Worm (Caenorhabditis elegans) whole organism, L3 larva: ENCODE results near the gene C06E2.5.

Source experiments
- R02D3.7 ChIP-seq: fragments of 150-350 bp; optimal IDR thresholded peaks from 2 replicates; lab custom pipeline; 2014; ENCODE audit warnings: missing biosample characterization, missing genetic modification characterization
- ZK546.5 ChIP-seq: sonication (generic microtip); optimal IDR thresholded peaks from 2 replicates; lab custom pipeline; 2017; ENCODE audit warnings: missing biosample characterization, missing genetic modification characterization
- aly-2 ChIP-seq: fragments of 150-350 bp; optimal IDR thresholded peaks from 2 replicates; lab custom pipeline; 2014; ENCODE audit warnings: missing biosample characterization, missing genetic modification characterization
- ceh-16 ChIP-seq: sonication (generic microtip); optimal IDR thresholded peaks from 2 replicates; lab custom pipeline; 2017; ENCODE audit warnings: missing biosample characterization, missing genetic modification characterization
- ceh-28 ChIP-seq: fragments of 150-350 bp; optimal IDR thresholded peaks from 2 replicates; lab custom pipeline; 2014; ENCODE audit warnings: missing biosample characterization, missing genetic modification reagents, missing genetic modification characterization
- ceh-82 ChIP-seq: fragments of 150-350 bp; optimal IDR thresholded peaks from 2 replicates; lab custom pipeline; 2014; ENCODE audit warnings: missing biosample characterization, missing genetic modification characterization
- daf-12 ChIP-seq: fragments of 150-350 bp; optimal IDR thresholded peaks from 2 replicates; lab custom pipeline; 2014; ENCODE audit warnings: missing biosample characterization, missing genetic modification reagents, missing genetic modification characterization
- elt-1 ChIP-seq: fragments of 150-350 bp; optimal IDR thresholded peaks from 2 replicates; lab custom pipeline; 2014; ENCODE audit warnings: missing biosample characterization, missing genetic modification characterization
- elt-3 ChIP-seq, 3 experiments: fragments of 150-350 bp in 1 of 3; sonication (generic microtip) in 2 of 3; optimal IDR thresholded peaks; 2 replicates in 2 of 3; 4 replicates in 1 of 3; lab custom pipeline; 2014 to 2017; ENCODE audit warnings: missing biosample characterization in 3 of 3, missing genetic modification characterization in 3 of 3
- eor-1 ChIP-seq, 2 experiments: fragments of 150-350 bp; optimal IDR thresholded peaks; 2 replicates each; lab custom pipeline; 2014 to 2018; ENCODE audit warnings: missing biosample characterization in 2 of 2, missing genetic modification characterization in 2 of 2
- fkh-10 ChIP-seq: sonication (generic microtip); optimal IDR thresholded peaks from 2 replicates; lab custom pipeline; 2017; ENCODE audit warnings: missing biosample characterization, missing genetic modification reagents, missing genetic modification characterization
- fkh-2 ChIP-seq: fragments of 150-350 bp; optimal IDR thresholded peaks from 2 replicates; lab custom pipeline; 2014; ENCODE audit warnings: missing biosample characterization, missing genetic modification reagents, missing genetic modification characterization
- fos-1 ChIP-seq: fragments of 150-350 bp; optimal IDR thresholded peaks from 2 replicates; lab custom pipeline; 2014; ENCODE audit warnings: missing biosample characterization, missing genetic modification characterization
- hmg-11 ChIP-seq: sonication (generic microtip); optimal IDR thresholded peaks from 2 replicates; lab custom pipeline; 2016; ENCODE audit warnings: missing genetic modification characterization, missing compliant biosample characterization
- jun-1 ChIP-seq: fragments of 150-350 bp; optimal IDR thresholded peaks from 2 replicates; lab custom pipeline; 2014; ENCODE audit warnings: missing biosample characterization, missing genetic modification reagents, missing genetic modification characterization
- lin-15B ChIP-seq: fragments of 150-350 bp; optimal IDR thresholded peaks from 2 replicates; lab custom pipeline; 2014; ENCODE audit warnings: missing biosample characterization, missing genetic modification characterization
- lin-39 ChIP-seq: fragments of 150-350 bp; optimal IDR thresholded peaks from 2 replicates; lab custom pipeline; 2018; ENCODE audit warnings: missing biosample characterization, missing genetic modification reagents, missing genetic modification characterization
- lsy-12 ChIP-seq: sonication (generic microtip); optimal IDR thresholded peaks from 2 replicates; lab custom pipeline; 2016; ENCODE audit warnings: mild to moderate bottlenecking, missing genetic modification characterization, missing compliant biosample characterization
- mdl-1 ChIP-seq: fragments of 150-350 bp; optimal IDR thresholded peaks from 2 replicates; lab custom pipeline; 2014; ENCODE audit warnings: missing biosample characterization, missing genetic modification characterization
- mml-1 ChIP-seq: fragments of 150-350 bp; sonication (generic microtip); optimal IDR thresholded peaks from 3 replicates; lab custom pipeline; 2014; ENCODE audit warnings: missing biosample characterization, missing genetic modification characterization
- nfya-1 ChIP-seq: sonication (generic microtip); optimal IDR thresholded peaks from 2 replicates; lab custom pipeline; 2017; ENCODE audit warnings: missing genetic modification characterization, mild to moderate bottlenecking, missing compliant biosample characterization, antibody characterized with exemption, moderate library complexity; ENCODE audit not compliant: insufficient read depth
- nhr-11 ChIP-seq: fragments of 150-350 bp; optimal IDR thresholded peaks from 2 replicates; lab custom pipeline; 2014; ENCODE audit warnings: missing biosample characterization, missing genetic modification characterization
- nhr-12 ChIP-seq: fragments of 150-350 bp; optimal IDR thresholded peaks from 2 replicates; lab custom pipeline; 2014; ENCODE audit warnings: missing biosample characterization, missing genetic modification characterization
- nhr-23 ChIP-seq: fragments of 150-350 bp; optimal IDR thresholded peaks from 2 replicates; lab custom pipeline; 2014; ENCODE audit warnings: missing biosample characterization, missing genetic modification reagents, missing genetic modification characterization
- nhr-237 ChIP-seq: fragments of 150-350 bp; optimal IDR thresholded peaks from 2 replicates; lab custom pipeline; 2014; ENCODE audit warnings: missing biosample characterization, missing genetic modification characterization
- nhr-25 ChIP-seq: sonication (generic microtip); optimal IDR thresholded peaks from 2 replicates; lab custom pipeline; 2017; ENCODE audit warnings: missing biosample characterization, missing genetic modification characterization
- nhr-28 ChIP-seq: fragments of 150-350 bp; optimal IDR thresholded peaks from 2 replicates; lab custom pipeline; 2014; ENCODE audit warnings: missing biosample characterization, missing genetic modification characterization
- nhr-67 ChIP-seq: fragments of 150-350 bp; optimal IDR thresholded peaks from 2 replicates; lab custom pipeline; 2014; ENCODE audit warnings: missing biosample characterization, missing genetic modification characterization
- nhr-76 ChIP-seq: fragments of 150-350 bp; sonication (generic microtip); optimal IDR thresholded peaks from 5 replicates; lab custom pipeline; 2014; ENCODE audit warnings: missing biosample characterization, missing genetic modification characterization
- nhr-77 ChIP-seq: fragments of 150-350 bp; optimal IDR thresholded peaks from 2 replicates; lab custom pipeline; 2014; ENCODE audit warnings: missing biosample characterization, missing genetic modification characterization
- pha-4 ChIP-seq: fragments of 150-350 bp; optimal IDR thresholded peaks from 2 replicates; lab custom pipeline; 2014; ENCODE audit warnings: missing biosample characterization, missing genetic modification reagents, missing genetic modification characterization
- pqm-1 ChIP-seq: fragments of 150-350 bp; optimal IDR thresholded peaks from 2 replicates; lab custom pipeline; 2017; ENCODE audit warnings: missing biosample characterization, missing genetic modification characterization, inconsistent platforms
- sea-2 ChIP-seq: fragments of 150-350 bp; sonication (generic microtip); optimal IDR thresholded peaks from 4 replicates; lab custom pipeline; 2014; ENCODE audit warnings: missing biosample characterization, missing genetic modification reagents, missing genetic modification characterization
- skn-1 ChIP-seq: fragments of 150-350 bp; optimal IDR thresholded peaks from 2 replicates; lab custom pipeline; 2014; ENCODE audit warnings: missing biosample characterization, missing genetic modification characterization
- tbx-2 ChIP-seq: sonication (generic microtip); optimal IDR thresholded peaks from 2 replicates; lab custom pipeline; 2016; ENCODE audit warnings: mild to moderate bottlenecking, missing genetic modification characterization, missing compliant biosample characterization
- unc-39 ChIP-seq: sonication (generic microtip); optimal IDR thresholded peaks from 4 replicates; lab custom pipeline; 2017; ENCODE audit warnings: missing biosample characterization, missing genetic modification characterization
- unc-62 ChIP-seq: fragments of 150-350 bp; sonication (generic microtip); optimal IDR thresholded peaks from 4 replicates; lab custom pipeline; 2014; ENCODE audit warnings: missing biosample characterization, missing genetic modification reagents, missing genetic modification characterization
- zag-1 ChIP-seq: fragments of 150-350 bp; optimal IDR thresholded peaks from 2 replicates; lab custom pipeline; 2014; ENCODE audit warnings: missing biosample characterization, missing genetic modification characterization
- ztf-11 ChIP-seq: fragments of 150-350 bp; optimal IDR thresholded peaks from 2 replicates; lab custom pipeline; 2014; ENCODE audit warnings: missing biosample characterization, missing genetic modification characterization

Gene C06E2.5

ce11 chrX:8875867-8876266 is 18.1 kb upstream of the C06E2.5 start:
- TF ChIP-seq nhr-67, result no peak
- peak; percentile 72 for TF ChIP-seq elt-1
- peak; percentile 50 for TF ChIP-seq nhr-25 (tag; lab: Kevin White, UChicago)

- no peak for TF ChIP-seq zag-1 (tag; lab: Kevin White, UChicago)
- TF ChIP-seq lin-15B (tag; lab: Kevin White, UChicago), result no peak
- TF ChIP-seq sea-2, result no peak
- TF ChIP-seq nhr-76 (tag; lab: Kevin White, UChicago), result no peak
- TF ChIP-seq hmg-11 (tag; lab: Kevin White, UChicago), result no peak
- no peak for TF ChIP-seq mdl-1
- TF ChIP-seq elt-3 (tag; optimal IDR thresholded peaks at IDR 0.05; lab: Kevin White, UChicago), result no peak
- no peak for TF ChIP-seq ceh-28 (tag; lab: Kevin White, UChicago)
- TF ChIP-seq lsy-12, result no peak
- TF ChIP-seq pha-4 (tag; lab: Kevin White, UChicago), result no peak
- no peak for TF ChIP-seq daf-12
- no peak for TF ChIP-seq ZK546.5 (tag; lab: Kevin White, UChicago)
- TF ChIP-seq nhr-77 (tag; lab: Kevin White, UChicago), result no peak
- no peak for TF ChIP-seq fos-1 (tag; lab: Kevin White, UChicago)
- no peak for TF ChIP-seq lin-39 (tag; lab: Kevin White, UChicago)
- TF ChIP-seq nhr-23 (tag; lab: Kevin White, UChicago), result no peak
- TF ChIP-seq ceh-82 (tag; lab: Kevin White, UChicago), result no peak
Measured at ce11 chrX:8874748-8875147, 17.0 kb upstream of the C06E2.5 start, which contains the start of gene C06E2.1. C06E2.1 (minus strand) TSS chrX:8874848.

- TF ChIP-seq nhr-67 (no peak), fkh-2 (no peak), lin-39 (tag; lab: Kevin White, UChicago) (peak; percentile 31), lsy-12 (no peak), ztf-11 (tag; lab: Kevin White, UChicago) (no peak), nhr-28 (tag; lab: Kevin White, UChicago) (no peak), eor-1 (tag; optimal IDR thresholded peaks at IDR 0.05; lab: Kevin White, UChicago) (no peak), nhr-77 (tag; lab: Kevin White, UChicago) (no peak), lin-15B (tag; lab: Kevin White, UChicago) (peak; percentile 32), unc-62 (GFP tag; lab: Kevin White, UChicago) (no peak), ZK546.5 (tag; lab: Kevin White, UChicago) (no peak), nfya-1 (tag; lab: Kevin White, UChicago) (peak; percentile 58), skn-1 (tag; lab: Kevin White, UChicago) (no peak), nhr-25 (tag; lab: Kevin White, UChicago) (no peak), nhr-76 (tag; lab: Kevin White, UChicago) (no peak), nhr-11 (tag; lab: Kevin White, UChicago) (no peak), unc-39 (tag; lab: Kevin White, UChicago) (no peak), mml-1 (no peak), R02D3.7 (tag; lab: Kevin White, UChicago) (no peak), elt-1 (no peak), fos-1 (tag; lab: Kevin White, UChicago) (no peak), aly-2 (tag; lab: Kevin White, UChicago) (no peak), nhr-237 (tag; lab: Kevin White, UChicago) (no peak), fkh-10 (GFP tag; lab: Kevin White, UChicago) (no peak), mdl-1 (no peak), pqm-1 (no peak)
- TF ChIP-seq, all 47 proteins: peak for 3
Measured at ce11 chrX:8869112-8869675, 11.4 kb upstream of the C06E2.5 start, which contains the start of the genes ubc-22 and ubc-21. ubc-22 (minus strand) TSS chrX:8869162. ubc-21 (plus strand) TSS chrX:8869625.

- TF ChIP-seq ceh-16 (tag; lab: Kevin White, UChicago) (no peak), mml-1 (no peak), lsy-12 (no peak), pqm-1 (no peak), fkh-10 (GFP tag; lab: Kevin White, UChicago) (no peak), jun-1 (no peak), nhr-25 (tag; lab: Kevin White, UChicago) (no peak), skn-1 (tag; lab: Kevin White, UChicago) (no peak), zag-1 (tag; lab: Kevin White, UChicago) (no peak), lin-39 (tag; lab: Kevin White, UChicago) (no peak), nhr-76 (tag; lab: Kevin White, UChicago) (no peak), ztf-11 (tag; lab: Kevin White, UChicago) (no peak), tbx-2 (no peak), hmg-11 (tag; lab: Kevin White, UChicago) (no peak), nhr-12 (tag; lab: Kevin White, UChicago) (no peak), mdl-1 (no peak)
Measured at ce11 chrX:8866563-8866962, 8.8 kb upstream of the C06E2.5 start, which contains the start of gene ins-9. ins-9 (minus strand) TSS chrX:8866663.
